Worm (Caenorhabditis elegans) whole organism, L4/young adult: ENCODE measurements around the gene Y82E9BL.5.

Experiments
- W03F9.2 ChIP-seq: fragments of 150-350 bp; optimal IDR thresholded peaks from 2 replicates; lab custom pipeline; 2014; ENCODE audit warnings: missing biosample characterization, missing genetic modification characterization
- dao-5 ChIP-seq: sonication (generic microtip); optimal IDR thresholded peaks from 2 replicates; lab custom pipeline; 2016; ENCODE audit warnings: missing genotype, missing genetic modification characterization, moderate library complexity, missing compliant biosample characterization

- TF ChIP-seq dao-5 (tag; lab: Kevin White, UChicago) (no peak), W03F9.2 (tag; lab: Kevin White, UChicago) (no peak)
Observed at ce11 chrIII:1350745-1351144, 3.3 kb upstream of the Y82E9BL.5 start, which contains the start of gene Y82E9BL.3.
